Worm (Caenorhabditis elegans): Measurements from ENCODE around the gene Y82E9BR.14.

Y82E9BR.14 gene

ce11 chrIII:1392763-1393162 is 21.2 kb downstream of the Y82E9BR.14 start (continued):
- TF ChIP-seq nhr-25 (tag; optimal IDR thresholded peaks at IDR 0.05; ENCODE audit: borderline replicate concordance, insufficient read depth) (no peak), nhr-28 (tag; optimal IDR thresholded peaks at IDR 0.05) (peak; percentile 71), dve-1 (tag; optimal IDR thresholded peaks at IDR 0.05; ENCODE audit: insufficient read depth) (peak; percentile 63), nhr-77 (tag; optimal IDR thresholded peaks at IDR 0.05) (peak; percentile 60), lsy-2 (tag; optimal IDR thresholded peaks at IDR 0.05) (no peak), fos-1 (tag; optimal IDR thresholded peaks at IDR 0.05) (no peak), php-3 (GFP tag; IDR thresholded peaks at IDR 0.05) (peak; percentile 18; the same call in 1 of the 2 replicates), nhr-10 (tag; optimal IDR thresholded peaks at IDR 0.05) (no peak), ztf-11 (tag; optimal IDR thresholded peaks at IDR 0.05) (no peak), lin-13 (GFP tag; optimal IDR thresholded peaks at IDR 0.05) (no peak)

ce11 chrIII:1391752-1392151 is 22.2 kb downstream of the Y82E9BR.14 start, which contains the start of gene pals-17:
Gene pals-17, minus strand, starts transcription at chrIII:1391852.
- TF ChIP-seq R02D3.7 (tag; optimal IDR thresholded peaks at IDR 0.05), result no peak
- TF ChIP-seq dmd-9 (GFP tag; IDR thresholded peaks at IDR 0.05), result no peak
- TF ChIP-seq fos-1 (tag; optimal IDR thresholded peaks at IDR 0.05), result no peak
- no peak for TF ChIP-seq lim-7 (GFP tag; IDR thresholded peaks at IDR 0.05)
- TF ChIP-seq php-3 (GFP tag; IDR thresholded peaks at IDR 0.05), result no peak
- no peak for TF ChIP-seq mep-1 (tag; optimal IDR thresholded peaks at IDR 0.05)
- no peak for TF ChIP-seq unc-39 (tag; optimal IDR thresholded peaks at IDR 0.05)
- no peak for TF ChIP-seq mxl-3 (GFP tag; optimal IDR thresholded peaks at IDR 0.05)
- no peak for TF ChIP-seq jun-1 (tag; optimal IDR thresholded peaks at IDR 0.05)

ce11 chrIII:1389988-1390387 is 23.9 kb downstream of the Y82E9BR.14 start:
- TF ChIP-seq daf-16 (GFP tag; optimal IDR thresholded peaks at IDR 0.05) (no peak), daf-16 (tag; optimal IDR thresholded peaks at IDR 0.05) (peak; percentile 61), nhr-77 (tag; optimal IDR thresholded peaks at IDR 0.05) (peak; percentile 57), pqm-1 (tag; optimal IDR thresholded peaks at IDR 0.05) (peak; percentile 94), ZK546.5 (tag; optimal IDR thresholded peaks at IDR 0.05) (no peak), hif-1 (tag; optimal IDR thresholded peaks at IDR 0.05) (no peak), nhr-28 (tag; optimal IDR thresholded peaks at IDR 0.05) (peak; percentile 83), T20F7.1 (GFP tag; optimal IDR thresholded peaks at IDR 0.05) (peak; percentile 1), spr-1 (tag; optimal IDR thresholded peaks at IDR 0.05) (no peak), lin-1 (GFP tag; IDR thresholded peaks at IDR 0.05) (no peak), php-3 (GFP tag; IDR thresholded peaks at IDR 0.05) (peak; percentile 37; the same call in 1 of the 2 replicates), hlh-11 (tag; optimal IDR thresholded peaks at IDR 0.05) (peak; percentile 59), dve-1 (tag; optimal IDR thresholded peaks at IDR 0.05; ENCODE audit: insufficient read depth) (peak; percentile 71), mep-1 (tag; optimal IDR thresholded peaks at IDR 0.05) (no peak), nhr-111 (GFP tag; optimal IDR thresholded peaks at IDR 0.05) (no peak), dmd-6 (GFP tag; IDR thresholded peaks at IDR 0.05) (peak; percentile 75), lsy-2 (tag; optimal IDR thresholded peaks at IDR 0.05) (peak in 1 of 2 experiments; percentile 22)

DNA sequence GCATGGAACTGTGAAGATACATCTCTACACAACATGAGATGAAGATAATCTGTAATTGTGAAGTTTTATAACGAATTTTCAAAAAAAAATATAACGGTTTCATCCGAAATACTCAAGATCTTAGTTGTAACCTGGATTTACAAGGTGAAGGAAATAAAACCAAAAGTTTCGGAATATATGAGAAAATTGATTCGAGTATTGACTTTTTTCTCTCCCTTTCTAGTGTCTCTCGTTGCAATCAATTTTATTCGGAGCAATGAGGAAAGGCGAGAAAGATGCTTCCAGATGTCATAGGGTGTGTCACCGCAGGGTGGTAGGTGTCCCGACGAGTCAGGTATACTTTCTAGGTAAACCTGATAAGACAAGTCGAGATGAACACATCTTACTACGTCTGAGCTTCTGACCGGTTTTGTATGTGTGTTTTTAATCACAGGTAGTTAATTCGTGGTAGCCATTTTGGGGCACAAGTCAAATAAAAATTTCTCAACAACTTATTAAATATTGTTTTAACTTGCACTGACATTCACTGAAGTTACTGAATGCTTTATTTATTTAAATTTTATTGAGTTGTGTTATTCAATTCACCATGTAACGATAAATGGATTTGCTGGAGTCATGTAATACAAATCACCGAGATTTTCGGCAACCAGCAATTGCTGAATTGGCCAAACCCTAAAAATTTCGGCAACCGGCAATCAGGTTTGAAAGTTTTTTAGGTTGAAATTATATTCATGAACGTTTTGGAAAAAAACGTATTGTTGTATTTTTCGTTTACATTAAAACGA is 25.4 kb downstream of the Y82E9BR.14 start, which contains the start of gene pals-20:
TSS of gene pals-20 (minus strand) at position 51 of the 785 bp plus-strand sequence.
- peak; percentile 55 for TF ChIP-seq hlh-11 (tag; optimal IDR thresholded peaks at IDR 0.05)
- no peak for TF ChIP-seq duxl-1 (tag; optimal IDR thresholded peaks at IDR 0.05; ENCODE audit: poor library complexity)
- TF ChIP-seq nhr-10 (tag; optimal IDR thresholded peaks at IDR 0.05), result no peak
- no peak for TF ChIP-seq lin-15B (tag; optimal IDR thresholded peaks at IDR 0.05)
- TF ChIP-seq nhr-28 (tag; optimal IDR thresholded peaks at IDR 0.05), result peak; percentile 23
- TF ChIP-seq pqm-1 (tag; optimal IDR thresholded peaks at IDR 0.05), result peak; percentile 1
- TF ChIP-seq nhr-25 (tag; optimal IDR thresholded peaks at IDR 0.05; ENCODE audit: borderline replicate concordance, insufficient read depth), result no peak
- TF ChIP-seq zip-2 (tag; optimal IDR thresholded peaks at IDR 0.05), result no peak
- no peak for TF ChIP-seq attf-4 (tag; optimal IDR thresholded peaks at IDR 0.05)
- no peak for TF ChIP-seq ztf-7 (tag; optimal IDR thresholded peaks at IDR 0.05)
- peak; percentile 26 for TF ChIP-seq hlh-30 (tag; optimal IDR thresholded peaks at IDR 0.05; ENCODE audit: insufficient read depth)
- no peak for TF ChIP-seq arid-1 (GFP tag; conservative IDR thresholded peaks at IDR 0.05)
- TF ChIP-seq ceh-62 (tag; optimal IDR thresholded peaks at IDR 0.05), result no peak
- no peak for TF ChIP-seq lin-13 (GFP tag; optimal IDR thresholded peaks at IDR 0.05)
- TF ChIP-seq daf-19 (GFP tag; conservative IDR thresholded peaks at IDR 0.05), result no peak
- TF ChIP-seq nhr-11 (tag; optimal IDR thresholded peaks at IDR 0.05), result no peak
- peak; percentile 70 for TF ChIP-seq dve-1 (tag; optimal IDR thresholded peaks at IDR 0.05; ENCODE audit: insufficient read depth)
- no peak for TF ChIP-seq snpc-4 (tag; optimal IDR thresholded peaks at IDR 0.05)
- no peak for TF ChIP-seq tag-97 (GFP tag; IDR thresholded peaks at IDR 0.05)
- TF ChIP-seq hmg-1.1 (GFP tag; IDR thresholded peaks at IDR 0.05), result no peak
- TF ChIP-seq jun-1 (tag; optimal IDR thresholded peaks at IDR 0.05), result no peak
- TF ChIP-seq daf-16 (GFP tag; optimal IDR thresholded peaks at IDR 0.05), result no peak
- TF ChIP-seq daf-16 (tag; optimal IDR thresholded peaks at IDR 0.05), result peak; percentile 59
- TF ChIP-seq ceh-82 (tag; optimal IDR thresholded peaks at IDR 0.05), result no peak
- TF ChIP-seq nhr-6 (tag; optimal IDR thresholded peaks at IDR 0.05), result no peak
